Worm (Caenorhabditis elegans) whole organism, early embryonic: ENCODE data around the gene faah-1.
A peak's percentile ranks its signal among the peaks of the same experiment; 100 is the strongest.

Experiments used
- B0310.2 ChIP-seq: sonication (generic microtip); optimal IDR thresholded peaks from 2 replicates; lab custom pipeline; 2016; ENCODE audit warnings: mild to moderate bottlenecking, missing genetic modification characterization, missing compliant biosample characterization
- F13C5.2 ChIP-seq: sonication (generic microtip); optimal IDR thresholded peaks from 2 replicates; lab custom pipeline; 2017; ENCODE audit warnings: mild to moderate bottlenecking, missing genetic modification characterization, inconsistent platforms, missing compliant biosample characterization
- aly-1 ChIP-seq: sonication (generic microtip); optimal IDR thresholded peaks from 2 replicates; lab custom pipeline; 2016; ENCODE audit warnings: missing genetic modification characterization, missing compliant biosample characterization
- ama-1 ChIP-seq: fragments of 150-350 bp; optimal IDR thresholded peaks from 2 replicates; lab custom pipeline; 2014
- ceh-13 ChIP-seq: fragments of 200-800 bp; sonication (Bioruptor generic); optimal IDR thresholded peaks from 2 replicates; lab custom pipeline; 2018; ENCODE audit warnings: mild to moderate bottlenecking, missing genetic modification characterization, missing compliant biosample characterization
- ceh-36 ChIP-seq: sonication (generic microtip); optimal IDR thresholded peaks from 2 replicates; lab custom pipeline; 2016; ENCODE audit warnings: missing genetic modification characterization, inconsistent platforms, missing compliant biosample characterization
- ets-7 ChIP-seq: sonication (generic microtip); optimal IDR thresholded peaks from 2 replicates; lab custom pipeline; 2016; ENCODE audit warnings: missing genotype, missing genetic modification characterization, missing compliant biosample characterization
- flt-1 ChIP-seq: fragments of 200-800 bp; sonication (Bioruptor generic); IDR thresholded peaks from 2 replicates; pipeline ENCODE4 v1.3.6; 2022; ENCODE audit warnings: missing genetic modification characterization, missing compliant biosample characterization
- hmbx-1 ChIP-seq: sonication (generic microtip); optimal IDR thresholded peaks from 2 replicates; lab custom pipeline; 2016; ENCODE audit warnings: mild to moderate bottlenecking, missing genetic modification characterization, missing compliant biosample characterization
- hmg-4 ChIP-seq: fragments of 200-800 bp; sonication (Bioruptor generic); optimal IDR thresholded peaks from 2 replicates; lab custom pipeline; 2018; ENCODE audit warnings: mild to moderate bottlenecking, missing genetic modification characterization, missing compliant biosample characterization
- hnd-1 ChIP-seq: sonication (generic microtip); optimal IDR thresholded peaks from 2 replicates; lab custom pipeline; 2016; ENCODE audit warnings: missing genetic modification characterization, missing compliant biosample characterization
- pes-1 ChIP-seq: fragments of 200-800 bp; sonication (Bioruptor generic); IDR thresholded peaks from 2 replicates; pipeline ENCODE4 v1.3.6; 2022; ENCODE audit warnings: missing genetic modification reagents, missing genetic modification characterization, missing compliant biosample characterization
- scrt-1 ChIP-seq: fragments of 200-800 bp; sonication (Bioruptor generic); IDR thresholded peaks from 2 replicates; pipeline ENCODE4 v1.3.6; 2022; ENCODE audit warnings: missing genetic modification characterization, missing compliant biosample characterization
- sea-1 ChIP-seq: fragments of 200-800 bp; sonication (Bioruptor generic); conservative IDR thresholded peaks from 2 replicates; pipeline ENCODE4 v1.3.6; 2022; ENCODE audit warnings: missing genetic modification characterization, missing compliant biosample characterization
- tbx-11 ChIP-seq: fragments of 200-800 bp; sonication (Bioruptor generic); IDR thresholded peaks from 2 replicates; pipeline ENCODE4 v1.3.6; 2022; ENCODE audit warnings: missing genetic modification characterization, missing compliant biosample characterization
- tbx-37 ChIP-seq: fragments of 200-800 bp; sonication (Bioruptor generic); conservative IDR thresholded peaks from 2 replicates; pipeline ENCODE4 v1.3.6; 2022; ENCODE audit warnings: missing genetic modification reagents, missing genetic modification characterization, missing compliant biosample characterization
- tra-4 ChIP-seq: sonication (generic microtip); optimal IDR thresholded peaks from 2 replicates; lab custom pipeline; 2017; ENCODE audit warnings: missing genetic modification characterization, missing compliant biosample characterization

faah-1 gene

DNA sequence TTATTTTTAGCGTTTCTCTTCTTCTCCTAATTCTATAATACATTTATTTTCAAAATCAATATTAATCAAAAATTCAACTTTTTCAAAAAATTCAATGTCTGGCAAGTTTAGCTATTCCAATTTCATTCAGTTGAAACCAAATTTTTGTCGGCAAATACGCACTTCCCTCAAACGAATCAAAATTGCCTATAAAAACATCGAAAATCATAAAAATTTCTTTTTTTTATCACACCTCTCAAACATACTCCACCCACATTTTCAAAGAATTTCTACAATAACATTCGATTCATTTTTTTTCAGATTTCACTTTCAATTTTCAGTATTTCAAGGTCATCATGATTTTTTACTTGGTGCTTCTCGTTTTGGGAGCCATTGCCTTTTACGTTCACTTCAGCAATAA is at the start of gene faah-1:
Gene faah-1 (plus strand): TSS at position 301 of the 400 bp plus-strand sequence.
- no peak for TF ChIP-seq B0310.2 (tag; lab: Kevin White, UChicago)
- TF ChIP-seq tbx-11 = no peak
- TF ChIP-seq tbx-37 (GFP tag; lab: Robert Waterston, UW) = no peak
- TF ChIP-seq aly-1 = no peak
- no peak for TF ChIP-seq sea-1
- TF ChIP-seq ama-1 = no peak
- TF ChIP-seq tra-4 = no peak
- no peak for TF ChIP-seq hnd-1 (tag; lab: Kevin White, UChicago)
- no peak for TF ChIP-seq scrt-1 (GFP tag; lab: Robert Waterston, UW)
- TF ChIP-seq ceh-13 (GFP tag; lab: Kevin White, UChicago) = no peak
- no peak for TF ChIP-seq F13C5.2 (tag; lab: Kevin White, UChicago)
- no peak for TF ChIP-seq hmbx-1 (tag; lab: Kevin White, UChicago)
- TF ChIP-seq flt-1 (GFP tag; lab: Robert Waterston, UW) = no peak
- no peak for TF ChIP-seq ets-7 (tag; lab: Kevin White, UChicago)
- TF ChIP-seq hmg-4 = no peak
- no peak for TF ChIP-seq pes-1 (GFP tag; lab: Robert Waterston, UW)
- no peak for TF ChIP-seq ceh-36 (tag; lab: Kevin White, UChicago)

DNA sequence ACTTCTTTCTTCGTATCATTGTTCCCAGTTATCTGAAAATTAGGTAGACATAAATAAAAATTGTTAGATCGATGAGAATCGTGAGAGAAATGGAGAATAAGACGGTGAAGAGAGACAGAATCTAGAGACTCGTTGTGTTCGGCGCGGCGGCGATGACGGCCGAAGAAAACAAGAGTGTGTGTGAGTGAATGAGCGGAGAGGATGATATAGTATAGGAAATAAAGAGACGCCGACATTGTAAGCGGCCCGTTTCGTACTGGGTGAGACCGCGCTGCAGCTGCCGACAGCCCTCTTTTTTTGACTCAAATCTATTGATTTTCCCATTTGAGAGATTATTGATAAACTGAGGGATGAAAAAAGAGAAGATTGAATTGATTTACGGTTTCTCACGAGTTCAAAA is 47.0 kb upstream of the faah-1 start, which contains the start of gene Y42H9AR.4:
Gene Y42H9AR.4 (minus strand): TSS at position 32 of the 400 bp plus-strand sequence.
- TF ChIP-seq F13C5.2 (tag; lab: Kevin White, UChicago) = peak; percentile 27
- TF ChIP-seq hmbx-1 (tag; lab: Kevin White, UChicago) = no peak

DNA sequence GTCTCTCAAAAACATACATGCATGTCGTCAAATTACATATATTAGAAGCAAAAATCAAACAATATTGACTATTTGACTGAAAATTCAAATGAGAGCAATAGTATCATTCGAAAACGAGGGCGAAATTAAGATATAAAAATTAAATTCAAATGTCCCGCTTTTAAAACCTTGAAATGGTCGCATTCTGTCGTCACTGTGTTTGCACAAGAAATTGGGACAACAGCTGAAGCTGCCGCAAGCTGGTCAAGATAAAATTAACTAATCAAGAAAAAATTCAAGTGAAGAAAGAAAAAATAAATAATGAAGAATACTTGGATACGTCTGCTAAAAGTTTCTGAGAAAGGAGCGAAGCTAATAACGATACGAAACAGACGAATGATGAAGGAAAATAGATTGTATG is 46.5 kb upstream of the faah-1 start:
- TF ChIP-seq ama-1 (no peak), flt-1 (GFP tag; lab: Robert Waterston, UW) (no peak), aly-1 (no peak), scrt-1 (GFP tag; lab: Robert Waterston, UW) (no peak), B0310.2 (tag; lab: Kevin White, UChicago) (no peak), hnd-1 (tag; lab: Kevin White, UChicago) (no peak), hmg-4 (no peak), tbx-37 (GFP tag; lab: Robert Waterston, UW) (no peak), hmbx-1 (tag; lab: Kevin White, UChicago) (no peak), ceh-13 (GFP tag; lab: Kevin White, UChicago) (no peak), F13C5.2 (tag; lab: Kevin White, UChicago) (no peak), tra-4 (no peak), tbx-11 (no peak), ets-7 (tag; lab: Kevin White, UChicago) (no peak), sea-1 (no peak), pes-1 (GFP tag; lab: Robert Waterston, UW) (no peak), ceh-36 (tag; lab: Kevin White, UChicago) (no peak)

DNA sequence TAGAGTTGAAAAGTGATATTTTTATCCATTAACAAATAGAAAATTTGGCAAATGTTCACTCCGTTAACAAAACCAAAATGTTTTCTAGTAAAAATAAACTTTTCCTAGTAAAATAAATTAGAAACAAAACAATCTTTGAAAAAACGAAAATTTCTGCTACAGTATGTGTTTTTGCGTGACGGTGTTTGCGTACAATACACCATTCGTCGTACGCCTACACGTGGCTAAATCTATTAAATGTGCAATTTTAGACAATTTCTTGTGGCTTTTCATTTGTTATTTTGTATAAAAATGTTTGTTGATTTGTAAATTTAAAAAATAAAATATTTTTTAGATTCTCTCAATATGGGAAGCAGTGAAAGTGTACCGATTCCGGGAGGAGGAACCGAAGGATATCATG is 46.0 kb upstream of the faah-1 start, which contains the start of gene Y42H9AR.1:
Gene Y42H9AR.1 (plus strand): TSS at position 233 of the 400 bp plus-strand sequence.
- TF ChIP-seq hnd-1 (tag; lab: Kevin White, UChicago) = no peak
- no peak for TF ChIP-seq tra-4
- TF ChIP-seq scrt-1 (GFP tag; lab: Robert Waterston, UW) = no peak
- TF ChIP-seq flt-1 (GFP tag; lab: Robert Waterston, UW) = no peak
- peak; percentile 3 for TF ChIP-seq F13C5.2 (tag; lab: Kevin White, UChicago)

DNA sequence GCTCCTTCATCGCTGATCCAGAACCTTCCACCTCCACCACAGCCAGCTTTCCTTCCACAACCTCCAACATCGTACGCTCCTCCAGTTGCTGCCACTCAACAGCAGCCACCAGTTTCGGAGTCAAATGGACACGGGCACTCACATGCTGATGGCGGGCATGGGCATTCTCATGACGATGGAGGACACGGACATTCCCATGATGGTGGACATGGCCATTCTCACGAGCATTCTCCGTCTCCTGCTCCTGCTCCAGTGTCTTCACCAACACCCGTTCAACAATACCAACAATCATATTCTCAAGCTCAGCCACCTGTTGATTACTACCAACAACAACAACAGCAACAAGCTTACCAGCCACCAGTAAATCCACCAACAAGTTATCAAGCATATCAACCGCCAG is 44.7 kb upstream of the faah-1 start:
- TF ChIP-seq ceh-36 (tag; lab: Kevin White, UChicago) (no peak), F13C5.2 (tag; lab: Kevin White, UChicago) (no peak), pes-1 (GFP tag; lab: Robert Waterston, UW) (no peak), ets-7 (tag; lab: Kevin White, UChicago) (no peak), ama-1 (no peak), hnd-1 (tag; lab: Kevin White, UChicago) (no peak), tbx-37 (GFP tag; lab: Robert Waterston, UW) (no peak), scrt-1 (GFP tag; lab: Robert Waterston, UW) (no peak), hmg-4 (no peak), tbx-11 (no peak), ceh-13 (GFP tag; lab: Kevin White, UChicago) (no peak), B0310.2 (tag; lab: Kevin White, UChicago) (no peak), hmbx-1 (tag; lab: Kevin White, UChicago) (no peak), sea-1 (no peak), aly-1 (no peak), flt-1 (GFP tag; lab: Robert Waterston, UW) (no peak), tra-4 (no peak)

DNA sequence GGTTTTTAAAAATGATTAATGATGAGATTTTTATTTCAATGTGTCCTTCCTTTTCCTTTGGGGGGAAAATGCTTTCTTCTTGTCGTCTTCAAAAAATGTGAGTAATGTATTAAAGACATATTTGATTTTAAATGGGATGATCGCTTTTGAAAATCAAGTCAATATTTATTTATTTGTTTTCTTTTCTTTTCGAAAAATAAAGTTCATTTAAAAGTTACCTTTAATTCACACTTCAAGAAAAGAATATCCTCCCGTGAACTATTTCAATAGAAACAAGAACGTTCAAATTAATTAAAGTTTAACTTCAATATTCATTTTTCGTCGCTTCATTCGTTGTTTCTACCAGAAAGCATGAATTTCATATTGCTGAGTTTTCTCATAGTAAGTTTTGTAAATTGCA is 43.7 kb upstream of the faah-1 start, which contains the start of gene irld-8:
Gene irld-8 (plus strand): TSS at position 301 of the 400 bp plus-strand sequence.
- TF ChIP-seq scrt-1 (GFP tag; lab: Robert Waterston, UW) (no peak), hmg-4 (no peak), ceh-36 (tag; lab: Kevin White, UChicago) (no peak), ama-1 (no peak), tra-4 (no peak), tbx-37 (GFP tag; lab: Robert Waterston, UW) (no peak), ceh-13 (GFP tag; lab: Kevin White, UChicago) (no peak), sea-1 (no peak), ets-7 (tag; lab: Kevin White, UChicago) (no peak), B0310.2 (tag; lab: Kevin White, UChicago) (no peak), hmbx-1 (tag; lab: Kevin White, UChicago) (no peak), hnd-1 (tag; lab: Kevin White, UChicago) (no peak), F13C5.2 (tag; lab: Kevin White, UChicago) (no peak), tbx-11 (no peak), flt-1 (GFP tag; lab: Robert Waterston, UW) (no peak), pes-1 (GFP tag; lab: Robert Waterston, UW) (no peak), aly-1 (no peak)

DNA sequence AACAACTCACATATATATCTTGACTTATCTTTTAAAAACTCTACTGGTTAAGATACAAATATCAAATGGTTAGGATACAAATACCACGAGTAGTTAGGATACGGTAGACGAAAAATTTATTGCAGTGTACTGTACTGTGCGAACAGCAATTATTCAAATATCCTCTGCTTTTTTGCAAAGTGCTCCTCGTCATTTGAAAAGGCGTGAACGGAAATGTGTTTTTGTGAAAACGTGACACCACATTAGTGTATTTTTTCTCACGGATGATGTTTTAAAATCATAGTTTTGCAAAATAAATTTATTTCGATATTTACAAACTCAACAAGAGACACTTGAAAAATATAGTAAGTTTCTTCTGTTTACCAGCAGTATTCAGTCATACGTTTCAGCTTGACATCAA is 40.4 kb upstream of the faah-1 start, which contains the start of gene F42G8.8:
Gene F42G8.8 (plus strand): TSS at position 301 of the 400 bp plus-strand sequence.
- no peak for TF ChIP-seq hnd-1 (tag; lab: Kevin White, UChicago)
- no peak for TF ChIP-seq pes-1 (GFP tag; lab: Robert Waterston, UW)
- TF ChIP-seq scrt-1 (GFP tag; lab: Robert Waterston, UW) = no peak
- TF ChIP-seq B0310.2 (tag; lab: Kevin White, UChicago) = no peak
- no peak for TF ChIP-seq hmg-4
- TF ChIP-seq ceh-13 (GFP tag; lab: Kevin White, UChicago) = no peak
- no peak for TF ChIP-seq aly-1
- no peak for TF ChIP-seq tbx-37 (GFP tag; lab: Robert Waterston, UW)
- TF ChIP-seq tbx-11 = no peak
- TF ChIP-seq flt-1 (GFP tag; lab: Robert Waterston, UW) = no peak
- no peak for TF ChIP-seq ceh-36 (tag; lab: Kevin White, UChicago)
- no peak for TF ChIP-seq F13C5.2 (tag; lab: Kevin White, UChicago)
- no peak for TF ChIP-seq ets-7 (tag; lab: Kevin White, UChicago)
- TF ChIP-seq hmbx-1 (tag; lab: Kevin White, UChicago) = no peak
- TF ChIP-seq sea-1 = no peak
- TF ChIP-seq ama-1 = no peak
- TF ChIP-seq tra-4 = no peak
